Worm (Caenorhabditis elegans) whole organism, L1 larva: Measurements from ENCODE around the gene F29G9.1.

ENCODE experiments used
- alr-1 ChIP-seq: fragments of 200-800 bp; sonication (Bioruptor generic); optimal IDR thresholded peaks from 2 replicates; lab custom pipeline; 2018; ENCODE audit warnings: borderline replicate concordance, mild to moderate bottlenecking, missing genetic modification characterization, missing compliant biosample characterization
- ceh-8 ChIP-seq: fragments of 200-800 bp; sonication (Bioruptor generic); optimal IDR thresholded peaks from 2 replicates; lab custom pipeline; 2018; ENCODE audit warnings: mild to moderate bottlenecking, missing genetic modification characterization, moderate library complexity, missing compliant biosample characterization
- nhr-12 ChIP-seq: sonication (generic microtip); optimal IDR thresholded peaks from 2 replicates; lab custom pipeline; 2017; ENCODE audit warnings: missing biosample characterization, missing genetic modification characterization
- nhr-28 ChIP-seq: fragments of 150-350 bp; optimal IDR thresholded peaks from 2 replicates; lab custom pipeline; 2014; ENCODE audit warnings: missing biosample characterization, missing genetic modification characterization
- nhr-76 ChIP-seq: sonication (generic microtip); optimal IDR thresholded peaks from 2 replicates; lab custom pipeline; 2017; ENCODE audit warnings: missing biosample characterization, missing genetic modification characterization
- rnt-1 ChIP-seq: sonication (generic microtip); optimal IDR thresholded peaks from 2 replicates; lab custom pipeline; 2016; ENCODE audit warnings: mild to moderate bottlenecking, missing genetic modification characterization, moderate library complexity, missing compliant biosample characterization
- skn-1 ChIP-seq: fragments of 150-350 bp; optimal IDR thresholded peaks from 2 replicates; lab custom pipeline; 2014; ENCODE audit warnings: missing biosample characterization, missing genetic modification characterization
- unc-62 ChIP-seq: fragments of 150-350 bp; optimal IDR thresholded peaks from 2 replicates; lab custom pipeline; 2014; ENCODE audit warnings: missing biosample characterization, missing genetic modification reagents, missing genetic modification characterization

ce11 chrV:6044853-6045594 is 6.1 kb downstream of the F29G9.1 start, which contains the start of gene R01B10.3:
- TF ChIP-seq alr-1 (tag; lab: Kevin White, UChicago) (no peak), skn-1 (tag; lab: Kevin White, UChicago) (no peak), nhr-12 (tag; lab: Kevin White, UChicago) (no peak), nhr-28 (tag; lab: Kevin White, UChicago) (no peak), rnt-1 (tag; lab: Kevin White, UChicago) (no peak), ceh-8 (GFP tag; lab: Kevin White, UChicago) (no peak), nhr-76 (tag; lab: Kevin White, UChicago) (no peak), unc-62 (no peak)
